Worm (Caenorhabditis elegans): ENCODE results near the gene bpl-1.

bpl-1 gene

ce11 chrII:6236093-6236945 lies 37.7 kb upstream of the bpl-1 start (continued):
- TF ChIP-seq C34B4.2 (tag; optimal IDR thresholded peaks at IDR 0.05) (no peak), grh-1 (GFP tag; IDR thresholded peaks at IDR 0.05) (no peak), nhr-11 (tag; optimal IDR thresholded peaks at IDR 0.05) (no peak), fkh-8 (tag; optimal IDR thresholded peaks at IDR 0.05) (no peak), lin-39 (tag; optimal IDR thresholded peaks at IDR 0.05) (no peak), skn-1 (tag; optimal IDR thresholded peaks at IDR 0.05) (no peak), fkh-10 (GFP tag; optimal IDR thresholded peaks at IDR 0.05) (no peak), nhr-84 (tag; optimal IDR thresholded peaks at IDR 0.05) (no peak), nhr-85 (tag) (peak; percentile 83), egl-13 (tag; optimal IDR thresholded peaks at IDR 0.05) (no peak), Y116A8C.19 (tag; optimal IDR thresholded peaks at IDR 0.05; ENCODE audit: borderline replicate concordance) (no peak), ztf-4 (tag; optimal IDR thresholded peaks at IDR 0.05) (no peak), lin-14 (GFP tag; optimal IDR thresholded peaks at IDR 0.05) (peak; percentile 54), unc-86 (tag; optimal IDR thresholded peaks at IDR 0.05) (no peak), ces-1 (GFP tag; optimal IDR thresholded peaks at IDR 0.05) (no peak), ets-5 (GFP tag; IDR thresholded peaks at IDR 0.05) (no peak), sup-37 (GFP tag; optimal IDR thresholded peaks at IDR 0.05) (no peak), ama-1 (optimal IDR thresholded peaks at IDR 0.05) (no peak), mef-2 (tag; optimal IDR thresholded peaks at IDR 0.05) (no peak), unc-62 (GFP tag; optimal IDR thresholded peaks at IDR 0.05) (no peak), nhr-76 (tag; optimal IDR thresholded peaks at IDR 0.05) (no peak), elt-2 (tag; optimal IDR thresholded peaks at IDR 0.05) (no peak), lir-3 (tag; optimal IDR thresholded peaks at IDR 0.05; ENCODE audit: poor library complexity) (no peak), xbp-1 (tag; optimal IDR thresholded peaks at IDR 0.05) (no peak), dpl-1 (GFP tag; optimal IDR thresholded peaks at IDR 0.05) (peak in 1 of 3 experiments; percentile 3), unc-130 (tag; optimal IDR thresholded peaks at IDR 0.05) (no peak), pax-3 (tag; optimal IDR thresholded peaks at IDR 0.05) (no peak), mep-1 (tag; optimal IDR thresholded peaks at IDR 0.05) (no peak), C04F5.9 (tag; optimal IDR thresholded peaks at IDR 0.05) (no peak), dsc-1 (tag; optimal IDR thresholded peaks at IDR 0.05) (no peak), jun-1 (tag; optimal IDR thresholded peaks at IDR 0.05) (no peak), mab-9 (GFP tag; IDR thresholded peaks at IDR 0.05) (no peak), pqm-1 (tag; optimal IDR thresholded peaks at IDR 0.05) (no peak), sox-4 (tag; optimal IDR thresholded peaks at IDR 0.05) (no peak), efl-3 (GFP tag; optimal IDR thresholded peaks at IDR 0.05) (no peak), unc-98 (GFP tag; IDR thresholded peaks at IDR 0.05) (no peak), zip-4 (GFP tag; optimal IDR thresholded peaks at IDR 0.05) (no peak), vab-15 (tag; optimal IDR thresholded peaks at IDR 0.05) (no peak), nhr-20 (tag; optimal IDR thresholded peaks at IDR 0.05) (peak; percentile 25), egl-27 (tag; optimal IDR thresholded peaks at IDR 0.05) (no peak), zag-1 (tag; optimal IDR thresholded peaks at IDR 0.05) (no peak), fos-1 (tag; optimal IDR thresholded peaks at IDR 0.05) (no peak), hlh-4 (tag; optimal IDR thresholded peaks at IDR 0.05) (no peak), tlp-1 (tag; optimal IDR thresholded peaks at IDR 0.05) (no peak), nhr-19 (GFP tag; conservative IDR thresholded peaks at IDR 0.05) (no peak), tbx-2 (tag; optimal IDR thresholded peaks at IDR 0.05) (no peak), hpl-2 (GFP tag; optimal IDR thresholded peaks at IDR 0.05) (no peak), rnt-1 (tag; optimal IDR thresholded peaks at IDR 0.05) (no peak), nhr-28 (tag; optimal IDR thresholded peaks at IDR 0.05) (no peak), ceh-88 (GFP tag; IDR thresholded peaks at IDR 0.05) (no peak), ceh-63 (GFP tag; optimal IDR thresholded peaks at IDR 0.05) (no peak), nhr-71 (tag; optimal IDR thresholded peaks at IDR 0.05) (peak; percentile 19), F16B12.6 (tag; optimal IDR thresholded peaks at IDR 0.05) (no peak)

All from whole organism, L1 larva.